Worm (Caenorhabditis elegans) whole organism, late embryonic: ENCODE data around the gene ZK470.2.

Experiments
- C38D4.7 ChIP-seq: fragments of 200-800 bp; sonication (Bioruptor generic); optimal IDR thresholded peaks from 2 replicates; lab custom pipeline; 2018; ENCODE audit warnings: mild to moderate bottlenecking, missing genetic modification characterization, moderate library complexity, missing compliant biosample characterization
- F13H6.1 ChIP-seq: sonication (generic microtip); optimal IDR thresholded peaks from 2 replicates; lab custom pipeline; 2016; ENCODE audit warnings: missing genetic modification characterization, missing compliant biosample characterization
- K02D7.2 ChIP-seq: sonication (generic microtip); optimal IDR thresholded peaks from 2 replicates; lab custom pipeline; 2017; ENCODE audit warnings: mild to moderate bottlenecking, missing genetic modification characterization, missing compliant biosample characterization
- T23F11.4 ChIP-seq: fragments of 200-800 bp; sonication (Bioruptor generic); optimal IDR thresholded peaks from 2 replicates; lab custom pipeline; 2018; ENCODE audit warnings: mild to moderate bottlenecking, missing genetic modification characterization, missing compliant biosample characterization
- ceh-19 ChIP-seq: fragments of 200-800 bp; sonication (Bioruptor generic); optimal IDR thresholded peaks from 2 replicates; lab custom pipeline; 2018; ENCODE audit warnings: mild to moderate bottlenecking, missing genetic modification characterization, missing compliant biosample characterization
- ceh-2 ChIP-seq: sonication (generic microtip); optimal IDR thresholded peaks from 2 replicates; lab custom pipeline; 2016; ENCODE audit warnings: missing genotype, missing genetic modification characterization, missing compliant biosample characterization
- ceh-22 ChIP-seq: sonication (generic microtip); optimal IDR thresholded peaks from 2 replicates; lab custom pipeline; 2017; ENCODE audit warnings: missing biosample characterization, missing genetic modification characterization
- ceh-31 ChIP-seq: sonication (generic microtip); optimal IDR thresholded peaks from 2 replicates; lab custom pipeline; 2016; ENCODE audit warnings: missing genetic modification characterization, missing compliant biosample characterization
- ceh-45 ChIP-seq: fragments of 200-800 bp; sonication (Bioruptor generic); IDR thresholded peaks from 2 replicates; pipeline ENCODE4 v1.3.6; 2022; ENCODE audit warnings: missing genetic modification reagents, missing genetic modification characterization, missing compliant biosample characterization
- ceh-6 ChIP-seq: fragments of 200-800 bp; sonication (Bioruptor generic); optimal IDR thresholded peaks from 2 replicates; lab custom pipeline; 2018; ENCODE audit warnings: mild to moderate bottlenecking, missing genetic modification characterization, missing compliant biosample characterization
- ceh-9 ChIP-seq: sonication (generic microtip); optimal IDR thresholded peaks from 2 replicates; lab custom pipeline; 2016; ENCODE audit warnings: mild to moderate bottlenecking, missing genetic modification characterization, inconsistent platforms, missing compliant biosample characterization
- dmd-4 ChIP-seq: sonication (generic microtip); optimal IDR thresholded peaks from 2 replicates; lab custom pipeline; 2016; ENCODE audit warnings: borderline replicate concordance, missing genetic modification characterization, missing compliant biosample characterization
- dve-1 ChIP-seq: sonication (generic microtip); optimal IDR thresholded peaks from 2 replicates; lab custom pipeline; 2017; ENCODE audit warnings: antibody characterized with exemption, mild to moderate bottlenecking, missing genetic modification characterization, missing compliant biosample characterization
- elt-2 ChIP-seq: sonication (generic microtip); optimal IDR thresholded peaks from 2 replicates; lab custom pipeline; 2016; ENCODE audit warnings: missing genetic modification reagents, missing genetic modification characterization, missing compliant biosample characterization
- eyg-1 ChIP-seq: sonication (generic microtip); optimal IDR thresholded peaks from 2 replicates; lab custom pipeline; 2016; ENCODE audit warnings: missing genotype, missing genetic modification characterization, missing compliant biosample characterization
- fax-1 ChIP-seq: sonication (generic microtip); optimal IDR thresholded peaks from 2 replicates; lab custom pipeline; 2016; ENCODE audit warnings: missing genotype, missing genetic modification characterization, missing compliant biosample characterization
- fkh-10 ChIP-seq: fragments of 150-350 bp; optimal IDR thresholded peaks from 2 replicates; lab custom pipeline; 2014; ENCODE audit warnings: missing biosample characterization, missing genetic modification reagents, missing genetic modification characterization
- fkh-6 ChIP-seq: sonication (generic microtip); optimal IDR thresholded peaks from 2 replicates; lab custom pipeline; 2016; ENCODE audit warnings: missing genetic modification characterization, missing compliant biosample characterization
- hlh-13 ChIP-seq: fragments of 200-800 bp; sonication (Bioruptor generic); optimal IDR thresholded peaks from 2 replicates; lab custom pipeline; 2018; ENCODE audit warnings: mild to moderate bottlenecking, missing genetic modification characterization, missing compliant biosample characterization
- hlh-15 ChIP-seq: sonication (generic microtip); optimal IDR thresholded peaks from 2 replicates; lab custom pipeline; 2016; ENCODE audit warnings: missing genetic modification characterization, missing compliant biosample characterization
- lim-6 ChIP-seq: sonication (generic microtip); optimal IDR thresholded peaks from 2 replicates; lab custom pipeline; 2016; ENCODE audit warnings: missing genetic modification characterization, missing compliant biosample characterization
- lin-11 ChIP-seq: fragments of 200-800 bp; sonication (Bioruptor generic); optimal IDR thresholded peaks from 2 replicates; lab custom pipeline; 2018; ENCODE audit warnings: mild to moderate bottlenecking, missing genetic modification characterization, missing compliant biosample characterization
- nhr-232 ChIP-seq: sonication (generic microtip); optimal IDR thresholded peaks from 2 replicates; lab custom pipeline; 2016; ENCODE audit warnings: missing genetic modification characterization, missing compliant biosample characterization
- npax-4 ChIP-seq: sonication (generic microtip); optimal IDR thresholded peaks from 2 replicates; lab custom pipeline; 2016; ENCODE audit warnings: missing genetic modification characterization, missing compliant biosample characterization
- odd-2 ChIP-seq: sonication (generic microtip); optimal IDR thresholded peaks from 2 replicates; lab custom pipeline; 2017; ENCODE audit warnings: antibody characterized with exemption, mild to moderate bottlenecking, missing genetic modification characterization, missing compliant biosample characterization
- pag-3 ChIP-seq: sonication (generic microtip); optimal IDR thresholded peaks from 2 replicates; lab custom pipeline; 2016; ENCODE audit warnings: missing compliant biosample characterization, missing genetic modification characterization, borderline replicate concordance
- pat-9 ChIP-seq: fragments of 200-800 bp; sonication (Bioruptor generic); optimal IDR thresholded peaks from 2 replicates; lab custom pipeline; 2018; ENCODE audit warnings: mild to moderate bottlenecking, missing genetic modification characterization, moderate library complexity, missing compliant biosample characterization
- pros-1 ChIP-seq: fragments of 150-350 bp; optimal IDR thresholded peaks from 2 replicates; lab custom pipeline; 2014; ENCODE audit warnings: missing biosample characterization, missing genetic modification reagents, missing genetic modification characterization
- ref-2 ChIP-seq: sonication (generic microtip); optimal IDR thresholded peaks from 2 replicates; lab custom pipeline; 2016; ENCODE audit warnings: missing genetic modification characterization, missing compliant biosample characterization
- rnt-1 ChIP-seq: sonication (generic microtip); optimal IDR thresholded peaks from 2 replicates; lab custom pipeline; 2016; ENCODE audit warnings: missing genetic modification characterization, missing compliant biosample characterization
- tbx-2 ChIP-seq: sonication (generic microtip); optimal IDR thresholded peaks from 2 replicates; lab custom pipeline; 2016; ENCODE audit warnings: missing genetic modification characterization, missing compliant biosample characterization
- ttx-3 ChIP-seq: sonication (generic microtip); optimal IDR thresholded peaks from 2 replicates; lab custom pipeline; 2016; ENCODE audit warnings: missing genetic modification reagents, missing genetic modification characterization, missing compliant biosample characterization
- unc-3 ChIP-seq, 2 experiments: fragments of 200-800 bp in 1 of 2; sonication (Bioruptor generic) in 1 of 2; sonication (generic microtip) in 1 of 2; conservative IDR thresholded peaks in 1 of 2; optimal IDR thresholded peaks in 1 of 2; 2 replicates each; pipeline versions ENCODE4 v1.3.6 to Lab custom; 2016 to 2022; ENCODE audit warnings: missing compliant biosample characterization in 2 of 2, missing genetic modification characterization in 2 of 2, missing genetic modification reagents in 1 of 2
- unc-55 ChIP-seq: sonication (generic microtip); optimal IDR thresholded peaks from 2 replicates; lab custom pipeline; 2017; ENCODE audit warnings: missing biosample characterization, missing genetic modification reagents, missing genetic modification characterization

The ZK470.2 gene

ce11 chrX:4137452-4138164, 2.7 kb downstream of the ZK470.2 start:
- no peak for TF ChIP-seq hlh-13 (GFP tag; lab: Kevin White, UChicago)
- TF ChIP-seq pat-9 (tag; lab: Kevin White, UChicago): no peak
- TF ChIP-seq ceh-19 (GFP tag; lab: Kevin White, UChicago): no peak
- no peak for TF ChIP-seq unc-55 (GFP tag; lab: Kevin White, UChicago)
- no peak for TF ChIP-seq ceh-9 (tag; lab: Kevin White, UChicago)
- TF ChIP-seq dmd-4: no peak
- TF ChIP-seq nhr-232: no peak
- TF ChIP-seq ceh-45 (GFP tag; lab: Robert Waterston, UW): no peak
- TF ChIP-seq pag-3: no peak
- TF ChIP-seq fax-1 (tag; lab: Kevin White, UChicago): no peak
- TF ChIP-seq pros-1 (tag; lab: Kevin White, UChicago): no peak
- no peak for TF ChIP-seq npax-4
- no peak for TF ChIP-seq eyg-1 (tag; lab: Kevin White, UChicago)
- no peak for TF ChIP-seq ttx-3 (tag; lab: Kevin White, UChicago)
- no peak for TF ChIP-seq lin-11 (tag; lab: Kevin White, UChicago)
- TF ChIP-seq hlh-15: no peak
- no peak for TF ChIP-seq tbx-2 (tag; lab: Kevin White, UChicago)

- TF ChIP-seq ceh-2: no peak
- TF ChIP-seq fkh-6 (tag; lab: Kevin White, UChicago): no peak
- no peak for TF ChIP-seq odd-2 (tag; lab: Kevin White, UChicago)
- no peak for TF ChIP-seq tbx-2 (tag; lab: Kevin White, UChicago)
- TF ChIP-seq C38D4.7 (GFP tag; lab: Kevin White, UChicago): no peak
- no peak for TF ChIP-seq ceh-6 (GFP tag; lab: Kevin White, UChicago)
- TF ChIP-seq lim-6 (tag; lab: Kevin White, UChicago): no peak
- TF ChIP-seq fkh-10 (GFP tag; lab: Kevin White, UChicago): no peak
- TF ChIP-seq T23F11.4 (GFP tag; lab: Kevin White, UChicago): no peak
- TF ChIP-seq ref-2 (tag; lab: Kevin White, UChicago): no peak
- TF ChIP-seq fax-1 (tag; lab: Kevin White, UChicago): no peak
- no peak for TF ChIP-seq F13H6.1
- no peak for TF ChIP-seq dve-1 (tag; lab: Kevin White, UChicago)
- no peak for TF ChIP-seq lin-11 (tag; lab: Kevin White, UChicago)
- no peak for TF ChIP-seq ceh-22 (tag; lab: Kevin White, UChicago)
- no peak for TF ChIP-seq ceh-19 (GFP tag; lab: Kevin White, UChicago)
- TF ChIP-seq, all 69 proteins: peak for 0
These were observed 3.6 kb downstream of the ZK470.2 start for ce11 chrX:4138413-4139193.

DNA sequence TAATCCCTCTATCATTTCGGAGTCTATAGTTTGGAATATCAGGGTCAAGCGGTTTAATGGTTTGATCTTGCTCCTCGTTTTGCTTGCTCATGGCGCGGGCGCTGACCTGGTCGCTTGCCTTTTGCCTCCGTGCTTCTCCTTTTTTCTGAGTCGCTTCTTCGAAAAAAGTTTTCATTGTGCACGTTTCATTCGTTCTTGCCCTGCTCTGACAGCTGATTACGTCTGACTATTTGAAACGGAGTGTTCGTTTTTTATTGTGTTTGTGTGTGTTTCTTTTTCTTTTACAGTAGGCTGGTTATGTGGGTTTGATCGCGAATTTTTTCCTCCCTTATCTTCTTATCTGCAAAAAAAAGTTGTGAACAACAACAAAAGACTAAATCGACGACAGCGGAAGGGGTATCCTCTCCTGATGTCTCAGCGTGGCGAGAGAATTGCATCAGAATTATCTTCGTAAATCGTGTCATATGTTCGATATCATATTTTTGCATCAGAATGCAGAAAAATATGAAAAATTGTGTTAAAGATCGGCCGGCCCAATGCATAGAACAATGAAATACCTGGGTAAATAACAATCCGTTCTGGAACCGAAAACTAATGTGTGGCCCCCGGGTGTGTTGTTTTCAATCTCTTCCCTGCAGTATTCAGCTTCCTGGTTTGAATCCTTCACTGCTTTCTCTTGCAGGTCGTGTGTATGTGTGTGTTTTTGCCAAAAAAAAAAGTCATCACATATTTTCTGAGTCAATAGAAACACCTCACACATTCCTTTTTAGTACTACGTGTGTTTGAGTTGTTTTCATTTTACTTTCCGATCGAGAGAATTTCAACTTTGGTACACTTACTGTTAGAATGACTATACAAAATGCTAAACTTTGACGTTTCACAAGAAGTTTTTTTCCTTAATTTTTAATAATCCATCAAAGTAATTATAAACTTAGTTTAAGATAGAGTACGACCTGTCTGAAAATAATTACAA, 4.9 kb downstream of the ZK470.2 start, which contains the start of gene ZK470.4:
Gene ZK470.4, minus strand, starts transcription at position 175 of the 973 bp plus-strand sequence.
- TF ChIP-seq unc-3 (GFP tag; conservative IDR thresholded peaks at IDR 0.05; lab: Robert Waterston, UW) (no peak), unc-3 (tag; optimal IDR thresholded peaks at IDR 0.05; lab: Kevin White, UChicago) (no peak), K02D7.2 (tag; lab: Kevin White, UChicago) (no peak), tbx-2 (tag; lab: Kevin White, UChicago) (no peak), ceh-9 (tag; lab: Kevin White, UChicago) (no peak), ceh-31 (tag; lab: Kevin White, UChicago) (no peak), dve-1 (tag; lab: Kevin White, UChicago) (no peak), lin-11 (tag; lab: Kevin White, UChicago) (no peak), rnt-1 (tag; lab: Kevin White, UChicago) (no peak), elt-2 (tag; lab: Kevin White, UChicago) (no peak), ttx-3 (tag; lab: Kevin White, UChicago) (no peak), ceh-19 (GFP tag; lab: Kevin White, UChicago) (no peak)
